Fruit fly (Drosophila melanogaster) whole organism, wandering third instar larva: Measurements from ENCODE around the gene Fbxl4.

Experiments used
- Abd-B ChIP-seq: fragments of >200 bp; optimal IDR thresholded peaks from 2 replicates; lab custom pipeline; 2017; ENCODE audit warnings: missing biosample characterization, missing genetic modification characterization
- CG32264 ChIP-seq: fragments of 200-800 bp; sonication (Bioruptor generic); optimal IDR thresholded peaks from 2 replicates; lab custom pipeline; 2016; ENCODE audit warnings: missing biosample characterization, missing genetic modification characterization
- CG9705 ChIP-seq: fragments of 200-800 bp; sonication (Bioruptor generic); optimal IDR thresholded peaks from 2 replicates; lab custom pipeline; 2018; ENCODE audit warnings: missing biosample characterization, mild to moderate bottlenecking, missing genetic modification characterization
- CrebA ChIP-seq: fragments of 200-800 bp; sonication (Bioruptor generic); optimal IDR thresholded peaks from 2 replicates; lab custom pipeline; 2016; ENCODE audit warnings: missing biosample characterization, mild to moderate bottlenecking, missing genetic modification characterization, borderline replicate concordance
- Dfd ChIP-seq: fragments of >200 bp; optimal IDR thresholded peaks from 2 replicates; lab custom pipeline; 2017; ENCODE audit warnings: missing biosample characterization, missing genetic modification characterization
- Dif ChIP-seq: fragments of 200-275, 200-300 bp; sonication (Bioruptor generic); optimal IDR thresholded peaks from 2 replicates; lab custom pipeline; 2018; ENCODE audit warnings: missing biosample characterization, missing genetic modification characterization; ENCODE audit not compliant: partially characterized antibody
- GATAd ChIP-seq: sonication (Bioruptor generic); optimal IDR thresholded peaks from 2 replicates; lab custom pipeline; 2016; ENCODE audit warnings: missing biosample characterization, missing genetic modification characterization
- HLH106 ChIP-seq: fragments of 200-800 bp; optimal IDR thresholded peaks from 3 replicates; lab custom pipeline; 2019; ENCODE audit warnings: missing biosample characterization, mild to moderate bottlenecking, missing genetic modification characterization, moderate library complexity
- Hnf4 ChIP-seq: fragments of 200-800 bp; sonication (Bioruptor generic); optimal IDR thresholded peaks from 2 replicates; lab custom pipeline; 2016; ENCODE audit warnings: missing biosample characterization, mild to moderate bottlenecking, missing genetic modification characterization
- Hr78 ChIP-seq: fragments of >200 bp; optimal IDR thresholded peaks from 2 replicates; lab custom pipeline; 2017; ENCODE audit warnings: missing biosample characterization, missing genetic modification characterization
- Hr83 ChIP-seq: fragments of 200-300 bp; sonication (Bioruptor generic); optimal IDR thresholded peaks from 2 replicates; lab custom pipeline; 2016; ENCODE audit warnings: missing biosample characterization, mild to moderate bottlenecking, missing genetic modification characterization, moderate library complexity; ENCODE audit not compliant: poor library complexity, severe bottlenecking
- Jra ChIP-seq: sonication (Bioruptor generic); optimal IDR thresholded peaks from 2 replicates; lab custom pipeline; 2016; ENCODE audit warnings: missing biosample characterization, missing genetic modification characterization
- Mio ChIP-seq: sonication (Bioruptor generic); optimal IDR thresholded peaks from 2 replicates; lab custom pipeline; 2016; ENCODE audit warnings: missing biosample characterization, missing genetic modification characterization
- Myc ChIP-seq: fragments of >200 bp; optimal IDR thresholded peaks from 2 replicates; lab custom pipeline; 2017
- N ChIP-seq: fragments of >200 bp; optimal IDR thresholded peaks from 2 replicates; lab custom pipeline; 2018; ENCODE audit warnings: missing biosample characterization, missing external identifiers, missing genetic modification characterization
- OdsH ChIP-seq: fragments of 200-800 bp; sonication (Bioruptor generic); optimal IDR thresholded peaks from 2 replicates; lab custom pipeline; 2016; ENCODE audit warnings: missing biosample characterization, mild to moderate bottlenecking, missing genetic modification characterization
- Rel ChIP-seq, 2 experiments: fragments of 200-800 bp; sonication (Bioruptor generic) in 1 of 2; optimal IDR thresholded peaks; 2 replicates in 1 of 2; 3 replicates in 1 of 2; lab custom pipeline; 2016 to 2019; ENCODE audit warnings: mild to moderate bottlenecking in 2 of 2, missing biosample characterization in 2 of 2, missing genetic modification characterization in 2 of 2, moderate library complexity in 1 of 2
- Sp1 ChIP-seq: fragments of 200-800 bp; sonication (Bioruptor generic); optimal IDR thresholded peaks from 3 replicates; lab custom pipeline; 2019; ENCODE audit warnings: missing biosample characterization, mild to moderate bottlenecking, missing genetic modification characterization, moderate library complexity
- Vsx2 ChIP-seq: fragments of 200-300, 225-300 bp; sonication (Bioruptor generic); optimal IDR thresholded peaks from 2 replicates; lab custom pipeline; 2018; ENCODE audit warnings: missing biosample characterization, missing genetic modification characterization; ENCODE audit not compliant: partially characterized antibody
- br ChIP-seq: fragments of 200-800 bp; sonication (Bioruptor generic); optimal IDR thresholded peaks from 2 replicates; lab custom pipeline; 2016; ENCODE audit warnings: missing biosample characterization, missing genetic modification characterization
- brk ChIP-seq: fragments of 200-800 bp; sonication (Bioruptor generic); optimal IDR thresholded peaks from 2 replicates; lab custom pipeline; 2016; ENCODE audit warnings: missing biosample characterization, mild to moderate bottlenecking, missing genetic modification characterization
- dl ChIP-seq, 2 experiments: fragments of 175-275, 200-275 bp in 1 of 2; fragments of 200-275 bp in 1 of 2; sonication (Bioruptor generic); optimal IDR thresholded peaks; lab custom pipeline; 2018; ENCODE audit warnings: mild to moderate bottlenecking in 2 of 2, missing biosample characterization in 2 of 2, missing genetic modification characterization in 2 of 2, moderate library complexity in 2 of 2; ENCODE audit not compliant: partially characterized antibody in 2 of 2, insufficient read depth in 1 of 2
- dmrt93B ChIP-seq: fragments of 200-800 bp; sonication (Bioruptor generic); optimal IDR thresholded peaks from 2 replicates; lab custom pipeline; 2018; ENCODE audit warnings: missing biosample characterization, mild to moderate bottlenecking, missing genetic modification characterization
- dsf ChIP-seq: sonication (Bioruptor generic); optimal IDR thresholded peaks from 2 replicates; lab custom pipeline; 2016; ENCODE audit warnings: missing biosample characterization, missing genetic modification characterization, borderline replicate concordance
- ey ChIP-seq: fragments of 200-800 bp; sonication (Bioruptor generic); optimal IDR thresholded peaks from 2 replicates; lab custom pipeline; 2016; ENCODE audit warnings: missing biosample characterization, missing genetic modification characterization
- foxo ChIP-seq, 2 experiments: fragments of 200-800 bp; sonication (Bioruptor generic); optimal IDR thresholded peaks; 2 replicates in 1 of 2; 3 replicates in 1 of 2; lab custom pipeline; 2016 to 2017; ENCODE audit warnings: missing biosample characterization in 2 of 2, missing genetic modification characterization in 2 of 2
- fru ChIP-seq: fragments of 200-800 bp; sonication (Bioruptor generic); optimal IDR thresholded peaks from 3 replicates; lab custom pipeline; 2016; ENCODE audit warnings: missing biosample characterization, mild to moderate bottlenecking, missing genetic modification characterization
- h ChIP-seq: fragments of 200-800 bp; sonication (Bioruptor generic); optimal IDR thresholded peaks from 3 replicates; lab custom pipeline; 2016; ENCODE audit warnings: missing biosample characterization, mild to moderate bottlenecking, missing genetic modification characterization
- jim ChIP-seq: fragments of 175-275, 200-325 bp; sonication (Bioruptor generic); optimal IDR thresholded peaks from 2 replicates; lab custom pipeline; 2016; ENCODE audit warnings: missing biosample characterization, mild to moderate bottlenecking, missing genetic modification characterization
- lola ChIP-seq: fragments of >200 bp; optimal IDR thresholded peaks from 2 replicates; lab custom pipeline; 2017; ENCODE audit warnings: missing biosample characterization, missing genetic modification characterization
- pan ChIP-seq: fragments of >200 bp; optimal IDR thresholded peaks from 2 replicates; lab custom pipeline; 2017
- psq ChIP-seq: fragments of 200-800 bp; sonication (Bioruptor generic); optimal IDR thresholded peaks from 3 replicates; lab custom pipeline; 2017; ENCODE audit warnings: missing biosample characterization, mild to moderate bottlenecking, missing genetic modification characterization, moderate library complexity
- rgr ChIP-seq: fragments of 200-800 bp; sonication (Bioruptor generic); optimal IDR thresholded peaks from 3 replicates; lab custom pipeline; 2016; ENCODE audit warnings: missing biosample characterization, mild to moderate bottlenecking, missing genetic modification characterization
- sage ChIP-seq: fragments of 200-800 bp; sonication (Bioruptor generic); optimal IDR thresholded peaks from 2 replicates; lab custom pipeline; 2016; ENCODE audit warnings: missing biosample characterization, mild to moderate bottlenecking, missing genetic modification characterization
- sv ChIP-seq: fragments of 200-800 bp; sonication (Bioruptor generic); optimal IDR thresholded peaks from 3 replicates; lab custom pipeline; 2016; ENCODE audit warnings: missing biosample characterization, missing genetic modification characterization
- tai ChIP-seq: sonication (Bioruptor generic); optimal IDR thresholded peaks from 2 replicates; lab custom pipeline; 2016; ENCODE audit warnings: missing biosample characterization, missing genetic modification characterization
- usp ChIP-seq: fragments of >200 bp; optimal IDR thresholded peaks from 2 replicates; lab custom pipeline; 2017; ENCODE audit warnings: missing biosample characterization, missing genetic modification characterization
- woc ChIP-seq: sonication (Bioruptor generic); optimal IDR thresholded peaks from 2 replicates; lab custom pipeline; 2016; ENCODE audit warnings: missing biosample characterization, mild to moderate bottlenecking, missing genetic modification characterization

Gene Fbxl4

dm6 chrX:14237873-14238394, at the start of gene Fbxl4, which contains the start of gene Dus2:
Fbxl4 (minus strand) TSS chrX:14237923.
Dus2 (plus strand) TSS chrX:14237988.
- peak; percentile 94 for TF ChIP-seq sv (GFP tag; lab: Kevin White, UChicago)
- TF ChIP-seq lola (GFP tag; lab: Kevin White, UChicago), result no peak
- TF ChIP-seq Vsx2 (GFP tag; lab: Kevin White, UChicago), result peak; percentile 99
- peak; percentile 90 for TF ChIP-seq woc
- TF ChIP-seq pan, result no peak
- no peak for TF ChIP-seq Hnf4
- TF ChIP-seq rgr (GFP tag; lab: Kevin White, UChicago), result peak; percentile 85
- TF ChIP-seq Mio (GFP tag; lab: Kevin White, UChicago), result peak; percentile 27
- TF ChIP-seq foxo (GFP tag; optimal IDR thresholded peaks at IDR 0.05; lab: Kevin White, UChicago), result peak in 1 of 2 experiments; percentile 94
- peak in 1 of 2 experiments; percentile 68 for TF ChIP-seq dl (GFP tag; optimal IDR thresholded peaks at IDR 0.05; lab: Kevin White, UChicago; ENCODE audit: insufficient read depth in 1 of 2, partially characterized antibody in 2 of 2)
- TF ChIP-seq Sp1, result peak; percentile 70
- no peak for TF ChIP-seq Rel (GFP tag; optimal IDR thresholded peaks at IDR 0.05; lab: Kevin White, UChicago)
- TF ChIP-seq Rel (tag; optimal IDR thresholded peaks at IDR 0.05; lab: Kevin White, UChicago), result peak; percentile 56
- no peak for TF ChIP-seq Hr83 (GFP tag; lab: Kevin White, UChicago)
- TF ChIP-seq GATAd, result peak; percentile 71
- peak; percentile 77 for TF ChIP-seq OdsH (GFP tag; lab: Kevin White, UChicago)
- TF ChIP-seq CG32264, result peak; percentile 62
- TF ChIP-seq HLH106 (tag; lab: Kevin White, UChicago), result peak; percentile 89
- no peak for TF ChIP-seq Dfd (GFP tag; lab: Kevin White, UChicago)
- no peak for TF ChIP-seq tai (GFP tag; lab: Kevin White, UChicago)
- TF ChIP-seq N (GFP tag; lab: Kevin White, UChicago), result no peak
- TF ChIP-seq h (GFP tag; lab: Kevin White, UChicago), result peak; percentile 89
- TF ChIP-seq brk (GFP tag; lab: Kevin White, UChicago), result no peak
- peak; percentile 98 for TF ChIP-seq Dif (GFP tag; lab: Kevin White, UChicago)
- TF ChIP-seq CrebA, result no peak
- no peak for TF ChIP-seq usp (GFP tag; lab: Kevin White, UChicago)
- no peak for TF ChIP-seq sage (GFP tag; lab: Kevin White, UChicago)
- peak; percentile 80 for TF ChIP-seq Jra (GFP tag; lab: Kevin White, UChicago)
- no peak for TF ChIP-seq Abd-B
- no peak for TF ChIP-seq jim
- no peak for TF ChIP-seq Hr78 (GFP tag; lab: Kevin White, UChicago)
- TF ChIP-seq ey (GFP tag; lab: Kevin White, UChicago), result peak; percentile 88
- peak; percentile 46 for TF ChIP-seq Myc (lab: Kevin White, UChicago)
- peak; percentile 85 for TF ChIP-seq br (GFP tag; lab: Kevin White, UChicago)
- peak; percentile 88 for TF ChIP-seq CG9705
- TF ChIP-seq dmrt93B (GFP tag; lab: Kevin White, UChicago), result peak; percentile 86
- no peak for TF ChIP-seq dsf (GFP tag; lab: Kevin White, UChicago)
- TF ChIP-seq psq, result peak; percentile 82
- TF ChIP-seq fru, result peak; percentile 92

- TF ChIP-seq sv (GFP tag; lab: Kevin White, UChicago) (no peak), HLH106 (tag; lab: Kevin White, UChicago) (no peak), Sp1 (no peak), h (GFP tag; lab: Kevin White, UChicago) (no peak), sage (GFP tag; lab: Kevin White, UChicago) (no peak), CrebA (no peak), rgr (GFP tag; lab: Kevin White, UChicago) (no peak)
These were observed 39.7 kb upstream of the Fbxl4 start, which contains the start of gene Muc12Ea for dm6 chrX:14277435-14277834. Muc12Ea (plus strand) TSS chrX:14277735.
